Worm (Caenorhabditis elegans) whole organism, L2 larva: ENCODE data around the gene K08H2.5.

Source experiments
- C34F6.9 ChIP-seq: fragments of 150-350 bp; optimal IDR thresholded peaks from 2 replicates; lab custom pipeline; 2014; ENCODE audit warnings: missing biosample characterization, missing genetic modification characterization
- F13H6.1 ChIP-seq: sonication (generic microtip); optimal IDR thresholded peaks from 2 replicates; lab custom pipeline; 2016; ENCODE audit warnings: missing genetic modification characterization, missing compliant biosample characterization
- R02D3.7 ChIP-seq: fragments of 150-350 bp; optimal IDR thresholded peaks from 2 replicates; lab custom pipeline; 2014; ENCODE audit warnings: missing biosample characterization, missing genetic modification characterization
- Y55F3AM.14 ChIP-seq: fragments of 200-800 bp; sonication (Bioruptor generic); optimal IDR thresholded peaks from 2 replicates; lab custom pipeline; 2018; ENCODE audit warnings: mild to moderate bottlenecking, missing genetic modification characterization, missing compliant biosample characterization
- ZK546.5 ChIP-seq: sonication (generic microtip); optimal IDR thresholded peaks from 2 replicates; lab custom pipeline; 2017; ENCODE audit warnings: missing biosample characterization, missing genetic modification characterization
- alr-1 ChIP-seq: fragments of 150-350 bp; optimal IDR thresholded peaks from 2 replicates; lab custom pipeline; 2014; ENCODE audit warnings: missing biosample characterization, missing genetic modification characterization
- aly-2 ChIP-seq: fragments of 150-350 bp; optimal IDR thresholded peaks from 2 replicates; lab custom pipeline; 2014; ENCODE audit warnings: missing biosample characterization, missing genetic modification characterization
- ama-1 ChIP-seq: fragments of 150-350 bp; optimal IDR thresholded peaks from 2 replicates; lab custom pipeline; 2018; ENCODE audit warnings: inconsistent platforms
- blmp-1 ChIP-seq: sonication (generic microtip); optimal IDR thresholded peaks from 2 replicates; lab custom pipeline; 2017; ENCODE audit warnings: missing genetic modification characterization, mild to moderate bottlenecking, missing compliant biosample characterization, antibody characterized with exemption, moderate library complexity; ENCODE audit not compliant: insufficient read depth
- ceh-16 ChIP-seq: fragments of 150-350 bp; optimal IDR thresholded peaks from 2 replicates; lab custom pipeline; 2014; ENCODE audit warnings: missing biosample characterization, missing genetic modification characterization
- ceh-82 ChIP-seq: fragments of 150-350 bp; optimal IDR thresholded peaks from 2 replicates; lab custom pipeline; 2014; ENCODE audit warnings: missing biosample characterization, missing genetic modification characterization
- crh-2 ChIP-seq: sonication (generic microtip); optimal IDR thresholded peaks from 2 replicates; lab custom pipeline; 2017; ENCODE audit warnings: missing biosample characterization, missing genetic modification characterization
- dmd-4 ChIP-seq: sonication (generic microtip); optimal IDR thresholded peaks from 2 replicates; lab custom pipeline; 2017; ENCODE audit warnings: missing biosample characterization, missing genetic modification characterization
- egl-27 ChIP-seq: sonication (generic microtip); optimal IDR thresholded peaks from 3 replicates; lab custom pipeline; 2017; ENCODE audit warnings: missing biosample characterization, missing genetic modification reagents, missing genetic modification characterization
- elt-1 ChIP-seq: fragments of 150-350 bp; optimal IDR thresholded peaks from 2 replicates; lab custom pipeline; 2014; ENCODE audit warnings: missing biosample characterization, missing genetic modification characterization
- elt-3 ChIP-seq: sonication (generic microtip); optimal IDR thresholded peaks from 2 replicates; lab custom pipeline; 2017; ENCODE audit warnings: missing biosample characterization, missing genetic modification characterization
- fos-1 ChIP-seq: fragments of 150-350 bp; optimal IDR thresholded peaks from 2 replicates; lab custom pipeline; 2014; ENCODE audit warnings: missing biosample characterization, missing genetic modification characterization
- gmeb-1 ChIP-seq: fragments of 150-350 bp; optimal IDR thresholded peaks from 2 replicates; lab custom pipeline; 2014; ENCODE audit warnings: missing biosample characterization, missing genetic modification characterization
- lin-11 ChIP-seq: fragments of 150-350 bp; sonication (generic microtip); optimal IDR thresholded peaks from 2 replicates; lab custom pipeline; 2014; ENCODE audit warnings: missing biosample characterization, missing genetic modification characterization, inconsistent platforms, mixed read lengths
- lin-13 ChIP-seq: fragments of 150-350 bp; optimal IDR thresholded peaks from 2 replicates; lab custom pipeline; 2014; ENCODE audit warnings: missing biosample characterization, missing genetic modification reagents, missing genetic modification characterization
- lin-39 ChIP-seq: fragments of 150-350 bp; optimal IDR thresholded peaks from 2 replicates; lab custom pipeline; 2014; ENCODE audit warnings: missing biosample characterization, missing genetic modification reagents, missing genetic modification characterization
- lsy-2 ChIP-seq, 2 experiments: fragments of 150-350 bp in 1 of 2; sonication (generic microtip) in 1 of 2; optimal IDR thresholded peaks; 2 replicates each; lab custom pipeline; 2014 to 2017; ENCODE audit warnings: missing biosample characterization in 2 of 2, missing genetic modification characterization in 2 of 2
- mab-5 ChIP-seq: fragments of 150-350 bp; optimal IDR thresholded peaks from 2 replicates; lab custom pipeline; 2014; ENCODE audit warnings: missing biosample characterization, missing genetic modification characterization
- mbf-1 ChIP-seq: sonication (generic microtip); optimal IDR thresholded peaks from 2 replicates; lab custom pipeline; 2017; ENCODE audit warnings: missing biosample characterization, missing genetic modification characterization
- mdl-1 ChIP-seq, 2 experiments: fragments of 150-350 bp in 1 of 2; sonication (generic microtip) in 1 of 2; optimal IDR thresholded peaks; 2 replicates each; lab custom pipeline; 2017; ENCODE audit warnings: missing biosample characterization in 2 of 2, missing genetic modification characterization in 2 of 2
- nhr-10 ChIP-seq: sonication (generic microtip); optimal IDR thresholded peaks from 2 replicates; lab custom pipeline; 2017; ENCODE audit warnings: missing biosample characterization, missing genetic modification characterization
- nhr-11 ChIP-seq: fragments of 150-350 bp; optimal IDR thresholded peaks from 2 replicates; lab custom pipeline; 2014; ENCODE audit warnings: missing biosample characterization, missing genetic modification characterization
- nhr-12 ChIP-seq: fragments of 150-350 bp; optimal IDR thresholded peaks from 2 replicates; lab custom pipeline; 2014; ENCODE audit warnings: missing biosample characterization, missing genetic modification characterization
- nhr-129 ChIP-seq: fragments of 150-350 bp; optimal IDR thresholded peaks from 2 replicates; lab custom pipeline; 2014; ENCODE audit warnings: missing biosample characterization, missing genetic modification characterization
- nhr-21 ChIP-seq: fragments of 150-350 bp; optimal IDR thresholded peaks from 2 replicates; lab custom pipeline; 2014; ENCODE audit warnings: missing biosample characterization, missing genetic modification characterization
- nhr-23 ChIP-seq: fragments of 150-350 bp; optimal IDR thresholded peaks from 2 replicates; lab custom pipeline; 2014; ENCODE audit warnings: missing biosample characterization, missing genetic modification reagents, missing genetic modification characterization
- nhr-237 ChIP-seq: fragments of 150-350 bp; optimal IDR thresholded peaks from 2 replicates; lab custom pipeline; 2014; ENCODE audit warnings: missing biosample characterization, missing genetic modification characterization
- nhr-25 ChIP-seq: fragments of 150-350 bp; sonication (generic microtip); optimal IDR thresholded peaks from 3 replicates; lab custom pipeline; 2014; ENCODE audit warnings: missing biosample characterization, missing genetic modification characterization
- nhr-6 ChIP-seq: fragments of 150-350 bp; optimal IDR thresholded peaks from 2 replicates; lab custom pipeline; 2014; ENCODE audit warnings: missing biosample characterization, missing genetic modification characterization
- nhr-77 ChIP-seq: fragments of 150-350 bp; optimal IDR thresholded peaks from 2 replicates; lab custom pipeline; 2014; ENCODE audit warnings: missing biosample characterization, missing genetic modification characterization
- peb-1 ChIP-seq: fragments of 150-350 bp; optimal IDR thresholded peaks from 2 replicates; lab custom pipeline; 2014; ENCODE audit warnings: missing biosample characterization, missing genetic modification characterization
- sem-4 ChIP-seq: fragments of 150-350 bp; optimal IDR thresholded peaks from 2 replicates; lab custom pipeline; 2014; ENCODE audit warnings: missing biosample characterization, missing genetic modification reagents, missing genetic modification characterization
- skn-1 ChIP-seq: sonication (generic microtip); optimal IDR thresholded peaks from 2 replicates; lab custom pipeline; 2017; ENCODE audit warnings: missing biosample characterization, missing genetic modification characterization
- sma-3 ChIP-seq: sonication (generic microtip); optimal IDR thresholded peaks from 2 replicates; lab custom pipeline; 2016; ENCODE audit warnings: missing genetic modification reagents, missing genetic modification characterization, missing compliant biosample characterization
- sma-9 ChIP-seq, 2 experiments: fragments of 150-350 bp in 1 of 2; sonication (generic microtip) in 1 of 2; optimal IDR thresholded peaks; 2 replicates each; lab custom pipeline; 2014 to 2016; ENCODE audit warnings: missing genetic modification characterization in 2 of 2, mild to moderate bottlenecking in 1 of 2, missing biosample characterization in 1 of 2, missing compliant biosample characterization in 1 of 2, missing genetic modification reagents in 1 of 2, moderate library complexity in 1 of 2
- snpc-4 ChIP-seq: fragments of 150-350 bp; optimal IDR thresholded peaks from 2 replicates; lab custom pipeline; 2014; ENCODE audit warnings: missing biosample characterization, missing genetic modification characterization
- unc-39 ChIP-seq: fragments of 150-350 bp; optimal IDR thresholded peaks from 2 replicates; lab custom pipeline; 2014; ENCODE audit warnings: missing biosample characterization, missing genetic modification characterization
- unc-55 ChIP-seq: fragments of 150-350 bp; sonication (generic microtip); optimal IDR thresholded peaks from 3 replicates; lab custom pipeline; 2014; ENCODE audit warnings: missing biosample characterization, missing genetic modification reagents, missing genetic modification characterization
- unc-62 ChIP-seq: fragments of 150-350 bp; optimal IDR thresholded peaks from 2 replicates; lab custom pipeline; 2014; ENCODE audit warnings: missing biosample characterization, missing genetic modification reagents, missing genetic modification characterization
- zag-1 ChIP-seq: fragments of 150-350 bp; optimal IDR thresholded peaks from 2 replicates; lab custom pipeline; 2014; ENCODE audit warnings: missing biosample characterization, missing genetic modification characterization
- ztf-1 ChIP-seq: fragments of 200-800 bp; sonication (Bioruptor generic); conservative IDR thresholded peaks from 2 replicates; pipeline ENCODE4 v1.3.6; 2022; ENCODE audit warnings: missing genetic modification characterization, missing compliant biosample characterization
- ztf-11 ChIP-seq: sonication (generic microtip); optimal IDR thresholded peaks from 2 replicates; lab custom pipeline; 2017; ENCODE audit warnings: missing biosample characterization, missing genetic modification characterization
- ztf-4 ChIP-seq: fragments of 150-350 bp; optimal IDR thresholded peaks from 2 replicates; lab custom pipeline; 2014; ENCODE audit warnings: missing biosample characterization, missing genetic modification characterization

Gene K08H2.5

DNA sequence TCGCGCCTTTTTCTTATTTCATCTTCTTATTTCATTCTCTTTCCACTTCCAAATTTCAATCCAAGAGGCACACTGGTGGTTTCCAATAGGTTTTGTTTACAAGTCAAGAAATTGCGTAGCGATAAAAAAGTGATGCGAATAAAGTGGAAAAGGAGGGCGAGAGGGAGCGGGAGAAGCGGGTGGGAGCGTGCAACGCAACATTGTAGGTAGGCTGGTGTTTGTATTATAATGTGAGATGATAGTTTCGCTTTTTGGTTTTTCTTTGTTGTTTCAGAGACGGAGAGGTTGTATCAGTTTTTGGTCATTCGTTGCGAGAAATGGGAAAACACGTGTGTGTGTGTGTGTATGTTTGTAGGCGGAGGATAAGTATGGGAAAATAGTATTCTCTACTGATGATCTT, 8.0 kb upstream of the K08H2.5 start:
- TF ChIP-seq unc-62 (GFP tag; lab: Kevin White, UChicago) (no peak), sma-3 (GFP tag; lab: Kevin White, UChicago) (peak; percentile 70), nhr-21 (peak; percentile 6), egl-27 (tag; lab: Kevin White, UChicago) (no peak), Y55F3AM.14 (GFP tag; lab: Kevin White, UChicago) (peak; percentile 36), zag-1 (tag; lab: Kevin White, UChicago) (no peak), aly-2 (tag; lab: Kevin White, UChicago) (no peak), ama-1 (no peak), ztf-4 (tag; lab: Kevin White, UChicago) (no peak), ceh-16 (tag; lab: Kevin White, UChicago) (no peak), snpc-4 (no peak), ztf-11 (tag; lab: Kevin White, UChicago) (no peak), nhr-10 (tag; lab: Kevin White, UChicago) (no peak), ztf-1 (GFP tag; lab: Robert Waterston, UW) (no peak), skn-1 (tag; lab: Kevin White, UChicago) (no peak), lin-39 (tag; lab: Kevin White, UChicago) (no peak), crh-2 (tag; lab: Kevin White, UChicago) (peak; percentile 71), gmeb-1 (tag; lab: Kevin White, UChicago) (peak; percentile 61), dmd-4 (no peak), nhr-23 (tag; lab: Kevin White, UChicago) (no peak), peb-1 (tag; lab: Kevin White, UChicago) (no peak), unc-55 (no peak), ZK546.5 (tag; lab: Kevin White, UChicago) (no peak), C34F6.9 (tag; lab: Kevin White, UChicago) (no peak), nhr-6 (tag; lab: Kevin White, UChicago) (no peak), F13H6.1 (peak; percentile 76), lin-13 (GFP tag; lab: Kevin White, UChicago) (no peak), nhr-237 (tag; lab: Kevin White, UChicago) (no peak), unc-39 (tag; lab: Kevin White, UChicago) (no peak), elt-3 (tag; lab: Kevin White, UChicago) (no peak), sem-4 (peak; percentile 14), R02D3.7 (tag; lab: Kevin White, UChicago) (no peak), nhr-129 (tag; lab: Kevin White, UChicago) (peak; percentile 66), sma-9 (GFP tag; optimal IDR thresholded peaks at IDR 0.05; lab: Kevin White, UChicago) (peak; percentile 85), sma-9 (tag; optimal IDR thresholded peaks at IDR 0.05; lab: Kevin White, UChicago) (no peak), lsy-2 (tag; optimal IDR thresholded peaks at IDR 0.05; lab: Kevin White, UChicago) (no peak), nhr-12 (tag; lab: Kevin White, UChicago) (no peak), nhr-11 (tag; lab: Kevin White, UChicago) (no peak), elt-1 (tag; lab: Kevin White, UChicago) (no peak), lin-11 (no peak), blmp-1 (peak; percentile 70), mbf-1 (tag; lab: Kevin White, UChicago) (no peak), ceh-82 (no peak), nhr-25 (tag; lab: Kevin White, UChicago) (peak; percentile 79), fos-1 (tag; lab: Kevin White, UChicago) (peak; percentile 54), mab-5 (tag; lab: Kevin White, UChicago) (no peak), alr-1 (no peak), mdl-1 (tag; optimal IDR thresholded peaks at IDR 0.05; lab: Kevin White, UChicago) (peak; percentile 40 to 69), nhr-77 (no peak)
